Fruit fly (Drosophila melanogaster) whole organism, embryonic: Measurements from ENCODE around the gene H.

ENCODE experiments used
- Abd-B ChIP-seq: fragments of 200-800 bp; sonication (Bioruptor generic); optimal IDR thresholded peaks from 2 replicates; lab custom pipeline; 2018; ENCODE audit warnings: missing biosample characterization, mild to moderate bottlenecking, missing genetic modification characterization, moderate library complexity
- Aef1 ChIP-seq: fragments of 200-800 bp; sonication (Bioruptor generic); IDR thresholded peaks from 3 replicates; pipeline ENCODE4 v1.3.6; 2022; ENCODE audit warnings: missing biosample characterization, missing genetic modification characterization
- Bdp1 ChIP-seq: fragments of 200-800 bp; sonication (Bioruptor generic); optimal IDR thresholded peaks from 3 replicates; lab custom pipeline; 2016; ENCODE audit warnings: missing biosample characterization, missing genetic modification characterization
- CG10431 ChIP-seq: fragments of 200-800 bp; sonication (Bioruptor generic); optimal IDR thresholded peaks from 3 replicates; lab custom pipeline; 2018; ENCODE audit warnings: missing biosample characterization, mild to moderate bottlenecking, missing genetic modification characterization
- CG10959 ChIP-seq: fragments of 200-800 bp; sonication (Bioruptor generic); IDR thresholded peaks from 2 replicates; pipeline ENCODE4 v1.3.6; 2022; ENCODE audit warnings: missing biosample characterization, missing genetic modification characterization
- CG13123 ChIP-seq: fragments of 200-800 bp; sonication (Bioruptor generic); optimal IDR thresholded peaks from 2 replicates; lab custom pipeline; 2016; ENCODE audit warnings: missing biosample characterization, missing genetic modification characterization
- CG13424 ChIP-seq: fragments of 200-800 bp; sonication (Bioruptor generic); optimal IDR thresholded peaks from 2 replicates; lab custom pipeline; 2019; ENCODE audit warnings: missing biosample characterization, mild to moderate bottlenecking, missing genetic modification characterization, moderate library complexity
- CG13775 ChIP-seq: fragments of 200-800 bp; sonication (Bioruptor generic); optimal IDR thresholded peaks from 3 replicates; lab custom pipeline; 2017; ENCODE audit warnings: missing biosample characterization, mild to moderate bottlenecking, missing genetic modification characterization
- CG1647 ChIP-seq: fragments of 200-800 bp; sonication (Bioruptor generic); optimal IDR thresholded peaks from 3 replicates; lab custom pipeline; 2016; ENCODE audit warnings: missing biosample characterization, missing genetic modification characterization
- CG16779 ChIP-seq: fragments of 200-800 bp; sonication (Bioruptor generic); IDR thresholded peaks from 2 replicates; pipeline ENCODE4 v1.3.6; 2022; ENCODE audit warnings: missing biosample characterization, missing genetic modification characterization
- CG17328 ChIP-seq: fragments of 200-800 bp; sonication (Bioruptor generic); IDR thresholded peaks from 2 replicates; pipeline ENCODE4 v1.3.6; 2022; ENCODE audit warnings: missing biosample characterization, missing genetic modification characterization
- CG17802 ChIP-seq: fragments of 200-800 bp; sonication (Bioruptor generic); optimal IDR thresholded peaks from 2 replicates; lab custom pipeline; 2018; ENCODE audit warnings: missing biosample characterization, mild to moderate bottlenecking, missing genetic modification characterization, moderate library complexity
- CG30431 ChIP-seq: fragments of 200-800 bp; sonication (Bioruptor generic); optimal IDR thresholded peaks from 2 replicates; lab custom pipeline; 2017; ENCODE audit warnings: missing biosample characterization, missing genetic modification characterization
- CG31365 ChIP-seq: fragments of 200-800 bp; sonication (Bioruptor generic); optimal IDR thresholded peaks from 2 replicates; lab custom pipeline; 2018; ENCODE audit warnings: missing biosample characterization, mild to moderate bottlenecking, missing genetic modification characterization
- CG32767 ChIP-seq: fragments of 200-800 bp; sonication (Bioruptor generic); IDR thresholded peaks from 2 replicates; pipeline ENCODE4 v1.3.6; 2022; ENCODE audit warnings: missing biosample characterization, missing genetic modification characterization
- CG34376 ChIP-seq: fragments of 200-800 bp; sonication (Bioruptor generic); optimal IDR thresholded peaks from 2 replicates; lab custom pipeline; 2018; ENCODE audit warnings: missing biosample characterization, mild to moderate bottlenecking, missing genetic modification characterization
- CG4360 ChIP-seq: fragments of 200-800 bp; sonication (Bioruptor generic); IDR thresholded peaks from 2 replicates; pipeline ENCODE4 v1.3.6; 2022; ENCODE audit warnings: missing biosample characterization, missing genetic modification characterization
- CG4404 ChIP-seq: fragments of 200-800 bp; sonication (Bioruptor generic); IDR thresholded peaks from 2 replicates; pipeline ENCODE4 v1.3.6; 2022; ENCODE audit warnings: missing biosample characterization, missing genetic modification characterization
- CG6689 ChIP-seq: fragments of 200-800 bp; sonication (Bioruptor generic); IDR thresholded peaks from 2 replicates; pipeline ENCODE4 v1.3.6; 2022; ENCODE audit warnings: missing biosample characterization, missing genetic modification characterization
- CG7786 ChIP-seq: fragments of 200-800 bp; sonication (Bioruptor generic); optimal IDR thresholded peaks from 2 replicates; lab custom pipeline; 2016; ENCODE audit warnings: missing biosample characterization, missing genetic modification characterization
- CG8478 ChIP-seq: fragments of >200 bp; optimal IDR thresholded peaks from 2 replicates; lab custom pipeline; 2018
- CG9215 ChIP-seq: fragments of 200-800 bp; sonication (Bioruptor generic); IDR thresholded peaks from 2 replicates; pipeline ENCODE4 v1.3.6; 2022; ENCODE audit warnings: missing biosample characterization, missing genetic modification characterization
- Camta ChIP-seq: fragments of 200-800 bp; sonication (Bioruptor generic); optimal IDR thresholded peaks from 2 replicates; lab custom pipeline; 2016; ENCODE audit warnings: missing biosample characterization, missing genetic modification characterization
- CrebB ChIP-seq: fragments of 200-800 bp; sonication (Bioruptor generic); optimal IDR thresholded peaks from 3 replicates; lab custom pipeline; 2018; ENCODE audit warnings: missing biosample characterization, mild to moderate bottlenecking, missing genetic modification characterization
- D19B ChIP-seq: fragments of 200-800 bp; sonication (Bioruptor generic); optimal IDR thresholded peaks from 2 replicates; lab custom pipeline; 2017; ENCODE audit warnings: missing biosample characterization, mild to moderate bottlenecking, missing genetic modification characterization
- Dip3 ChIP-seq: fragments of 200-800 bp; sonication (Bioruptor generic); optimal IDR thresholded peaks from 3 replicates; lab custom pipeline; 2016; ENCODE audit warnings: missing biosample characterization, missing genetic modification characterization
- Dp ChIP-seq: fragments of 200-800 bp; sonication (Bioruptor generic); optimal IDR thresholded peaks from 2 replicates; lab custom pipeline; 2018; ENCODE audit warnings: missing biosample characterization, mild to moderate bottlenecking, missing genetic modification characterization, moderate library complexity
- Drgx ChIP-seq: fragments of 200-800 bp; sonication (Bioruptor generic); IDR thresholded peaks from 2 replicates; pipeline ENCODE4 v1.3.6; 2022; ENCODE audit warnings: missing biosample characterization, missing genetic modification characterization
- E2f2 ChIP-seq: fragments of 200-800 bp; sonication (Bioruptor generic); IDR thresholded peaks from 2 replicates; pipeline ENCODE4 v1.3.6; 2022; ENCODE audit warnings: missing biosample characterization, missing genetic modification characterization
- Gsc ChIP-seq: fragments of 200-800 bp; sonication (Bioruptor generic); IDR thresholded peaks from 2 replicates; pipeline ENCODE4 v1.3.6; 2022; ENCODE audit warnings: missing biosample characterization, missing genetic modification characterization
- HLH3B ChIP-seq: fragments of 200-800 bp; sonication (Bioruptor generic); IDR thresholded peaks from 2 replicates; pipeline ENCODE4 v1.3.6; 2022; ENCODE audit warnings: missing biosample characterization, missing genetic modification characterization
- HLHmδ ChIP-seq: fragments of 200-800 bp; sonication (Bioruptor generic); optimal IDR thresholded peaks from 2 replicates; lab custom pipeline; 2018; ENCODE audit warnings: missing biosample characterization, mild to moderate bottlenecking, missing genetic modification characterization, moderate library complexity
- Lim3 ChIP-seq: fragments of 200-800 bp; sonication (Bioruptor generic); IDR thresholded peaks from 2 replicates; pipeline ENCODE4 v1.3.6; 2022; ENCODE audit warnings: missing biosample characterization, missing genetic modification characterization
- MBD-R2 ChIP-seq: fragments of 200-800 bp; sonication (Bioruptor generic); IDR thresholded peaks from 2 replicates; pipeline ENCODE4 v1.3.6; 2022; ENCODE audit warnings: missing biosample characterization, missing genetic modification characterization
- Max ChIP-seq: fragments of 200-800 bp; sonication (Bioruptor generic); optimal IDR thresholded peaks from 2 replicates; lab custom pipeline; 2016; ENCODE audit warnings: missing biosample characterization, mild to moderate bottlenecking, missing genetic modification characterization
- Mrtf ChIP-seq: fragments of 200-800 bp; sonication (Bioruptor generic); IDR thresholded peaks from 3 replicates; pipeline ENCODE4 v1.3.6; 2022; ENCODE audit warnings: missing biosample characterization, missing genetic modification characterization
- Xrp1 ChIP-seq: fragments of 200-800 bp; sonication (Bioruptor generic); IDR thresholded peaks from 2 replicates; pipeline ENCODE4 v1.3.6; 2022; ENCODE audit warnings: missing biosample characterization, missing genetic modification characterization
- YL-1 ChIP-seq: fragments of 200-800 bp; sonication (Bioruptor generic); optimal IDR thresholded peaks from 3 replicates; lab custom pipeline; 2017; ENCODE audit warnings: missing biosample characterization, mild to moderate bottlenecking, missing genetic modification characterization
- ara ChIP-seq: fragments of 200-800 bp; sonication (Bioruptor generic); IDR thresholded peaks from 2 replicates; pipeline ENCODE4 v1.3.6; 2022; ENCODE audit warnings: missing biosample characterization, missing genetic modification characterization
- az2 ChIP-seq: fragments of 200-800 bp; sonication (Bioruptor generic); optimal IDR thresholded peaks from 3 replicates; lab custom pipeline; 2016; ENCODE audit warnings: missing biosample characterization, missing genetic modification characterization
- dmrt11E ChIP-seq: fragments of 200-800 bp; sonication (Bioruptor generic); optimal IDR thresholded peaks from 3 replicates; lab custom pipeline; 2018; ENCODE audit warnings: missing biosample characterization, mild to moderate bottlenecking, missing genetic modification characterization, moderate library complexity
- ems ChIP-seq: fragments of 200-800 bp; sonication (Bioruptor generic); optimal IDR thresholded peaks from 3 replicates; lab custom pipeline; 2016; ENCODE audit warnings: missing biosample characterization, missing genetic modification characterization
- eyg ChIP-seq: fragments of 200-800 bp; sonication (Bioruptor generic); optimal IDR thresholded peaks from 3 replicates; lab custom pipeline; 2016; ENCODE audit warnings: missing biosample characterization, missing genetic modification characterization
- hbn ChIP-seq: fragments of 200-800 bp; sonication (Bioruptor generic); IDR thresholded peaks from 2 replicates; pipeline ENCODE4 v1.3.6; 2022; ENCODE audit warnings: missing biosample characterization, missing genetic modification characterization; ENCODE audit not compliant: partially characterized antibody
- hth ChIP-seq: fragments of >200 bp; optimal IDR thresholded peaks from 2 replicates; lab custom pipeline; 2017; ENCODE audit warnings: inconsistent platforms
- inv ChIP-seq: fragments of 200-800 bp; sonication (Bioruptor generic); IDR thresholded peaks from 2 replicates; pipeline ENCODE4 v1.3.6; 2022; ENCODE audit warnings: missing biosample characterization, missing genetic modification characterization; ENCODE audit not compliant: partially characterized antibody
- mam ChIP-seq: fragments of 200-800 bp; sonication (Bioruptor generic); optimal IDR thresholded peaks from 3 replicates; lab custom pipeline; 2016; ENCODE audit warnings: missing biosample characterization, missing genetic modification characterization
- tap ChIP-seq: fragments of 200-800 bp; optimal IDR thresholded peaks from 3 replicates; lab custom pipeline; 2019; ENCODE audit warnings: missing biosample characterization, mild to moderate bottlenecking, missing genetic modification characterization, moderate library complexity
- tgo ChIP-seq: fragments of 200-800 bp; sonication (Bioruptor generic); IDR thresholded peaks from 3 replicates; pipeline ENCODE4 v1.3.6; 2022; ENCODE audit warnings: missing biosample characterization, missing genetic modification characterization
- tna ChIP-seq: fragments of 200-800 bp; sonication (Bioruptor generic); IDR thresholded peaks from 2 replicates; pipeline ENCODE4 v1.3.6; 2022; ENCODE audit warnings: missing biosample characterization, missing genetic modification characterization; ENCODE audit not compliant: partially characterized antibody

Gene H

dm6 chr3R:20587630-20588479 is 33.9 kb upstream of the H start, which contains the start of gene Septin2 (continued):
- TF ChIP-seq CG16779 (GFP tag; lab: Robert Waterston, UW) (0 out of 2 replicates have a peak, but pooled peaks have one; percentile 47), Aef1 (GFP tag; lab: Robert Waterston, UW) (peak; percentile 38; the same call in 1 of the 3 replicates), YL-1 (GFP tag; lab: Kevin White, UChicago) (no peak), inv (no peak), Bdp1 (GFP tag; lab: Kevin White, UChicago) (peak; percentile 44), dmrt11E (tag; lab: Kevin White, UChicago) (peak; percentile 78), HLH3B (GFP tag; lab: Robert Waterston, UW) (peak; percentile 70), Dip3 (GFP tag; lab: Kevin White, UChicago) (peak; percentile 14), CG34376 (no peak), CG1647 (GFP tag; lab: Kevin White, UChicago) (peak; percentile 68), CG13123 (GFP tag; lab: Kevin White, UChicago) (peak; percentile 23), Abd-B (no peak), E2f2 (GFP tag; lab: Robert Waterston, UW) (peak; percentile 37; the same call in 1 of the 2 replicates), Dp (peak; percentile 25), az2 (GFP tag; lab: Kevin White, UChicago) (peak; percentile 82), CG13775 (GFP tag; lab: Kevin White, UChicago) (peak; percentile 75), CG10959 (GFP tag; lab: Robert Waterston, UW) (0 out of 2 replicates have a peak, but pooled peaks have one; percentile 51), CG17328 (GFP tag; lab: Robert Waterston, UW) (peak; percentile 54; the same call in 1 of the 2 replicates), MBD-R2 (GFP tag; lab: Robert Waterston, UW) (no peak; the same call in none of the 2 replicates), hbn (no peak), Camta (GFP tag; lab: Kevin White, UChicago) (peak; percentile 53), Drgx (peak; percentile 80), tap (tag; lab: Kevin White, UChicago) (peak; percentile 86), Xrp1 (GFP tag; lab: Robert Waterston, UW) (peak; percentile 75), tgo (GFP tag; lab: Robert Waterston, UW) (peak; percentile 63; the same call in 2 of the 3 replicates), tna (GFP tag; lab: Robert Waterston, UW) (no peak), CG4360 (0 out of 2 replicates have a peak, but pooled peaks have one; percentile 22), CG17802 (tag; lab: Kevin White, UChicago) (peak; percentile 66), hth (no peak), D19B (GFP tag; lab: Kevin White, UChicago) (peak; percentile 32), CG10431 (GFP tag; lab: Kevin White, UChicago) (peak; percentile 74), CG30431 (GFP tag; lab: Kevin White, UChicago) (peak; percentile 64), CG7786 (GFP tag; lab: Kevin White, UChicago) (peak; percentile 45), ems (peak; percentile 49), CG9215 (GFP tag; lab: Robert Waterston, UW) (0 out of 2 replicates have a peak, but pooled peaks have one; percentile 24), CG32767 (peak; percentile 59; the same call in 1 of the 2 replicates), CG8478 (lab: Kevin White, UChicago) (peak; percentile 76), CG31365 (tag; lab: Kevin White, UChicago) (peak; percentile 24), Gsc (GFP tag; lab: Robert Waterston, UW) (peak; percentile 11; the same call in 1 of the 2 replicates), mam (GFP tag; lab: Kevin White, UChicago) (peak; percentile 22), Lim3 (GFP tag; lab: Robert Waterston, UW) (no peak), eyg (GFP tag; lab: Kevin White, UChicago) (no peak), Mrtf (GFP tag; lab: Robert Waterston, UW) (no peak; the same call in 2 of the 3 replicates), CG6689 (GFP tag; lab: Robert Waterston, UW) (peak; percentile 75), CG4404 (GFP tag; lab: Robert Waterston, UW) (peak; percentile 38), CrebB (tag; lab: Kevin White, UChicago) (no peak), HLHmδ (GFP tag; lab: Kevin White, UChicago) (peak; percentile 59), ara (GFP tag; lab: Robert Waterston, UW) (peak; percentile 77), Max (GFP tag; lab: Kevin White, UChicago) (peak; percentile 81), CG13424 (peak; percentile 80)
